Worm (Caenorhabditis elegans): ENCODE measurements around the gene kcnl-4.

ce11 chrV:14510746-14511145 is 20.2 kb upstream of the kcnl-4 start, which contains the start of gene R02D5.9:
- TF ChIP-seq ceh-58 (GFP tag; IDR thresholded peaks at IDR 0.05): no peak
- TF ChIP-seq lir-1 (GFP tag; conservative IDR thresholded peaks at IDR 0.05): no peak
- no peak for TF ChIP-seq ceh-100 (GFP tag; IDR thresholded peaks at IDR 0.05)
- no peak for TF ChIP-seq unc-130 (GFP tag; optimal IDR thresholded peaks at IDR 0.05)
- no peak for TF ChIP-seq athp-1 (tag; optimal IDR thresholded peaks at IDR 0.05)
- TF ChIP-seq mel-28 (tag; optimal IDR thresholded peaks at IDR 0.05; ENCODE audit: borderline replicate concordance): no peak
- TF ChIP-seq let-607 (tag; optimal IDR thresholded peaks at IDR 0.05): no peak
- TF ChIP-seq mes-4 (tag; optimal IDR thresholded peaks at IDR 0.05): no peak
- TF ChIP-seq F57C9.4 (tag; optimal IDR thresholded peaks at IDR 0.05): no peak
- no peak for TF ChIP-seq ama-1 (optimal IDR thresholded peaks at IDR 0.05)
- no peak for TF ChIP-seq ama-1 (GFP tag; optimal IDR thresholded peaks at IDR 0.05)
- TF ChIP-seq unc-62 (GFP tag; optimal IDR thresholded peaks at IDR 0.05): no peak
- no peak for TF ChIP-seq F57A8.1 (GFP tag; optimal IDR thresholded peaks at IDR 0.05)
- TF ChIP-seq nhr-90 (tag; optimal IDR thresholded peaks at IDR 0.05): no peak
- no peak for TF ChIP-seq tlf-1 (GFP tag; optimal IDR thresholded peaks at IDR 0.05)

Data from whole organism, young adult.